Fruit fly (Drosophila melanogaster) whole organism, embryonic: ENCODE measurements around the gene CG34269.

Experiments used
- Abd-B ChIP-seq: fragments of 200-800 bp; sonication (Bioruptor generic); optimal IDR thresholded peaks from 2 replicates; lab custom pipeline; 2018; ENCODE audit warnings: missing biosample characterization, mild to moderate bottlenecking, missing genetic modification characterization, moderate library complexity
- Atf6 ChIP-seq: fragments of 200-800 bp; sonication (Bioruptor generic); IDR thresholded peaks from 2 replicates; pipeline ENCODE4 v1.3.6; 2022; ENCODE audit warnings: missing biosample characterization, missing genetic modification characterization
- CG10274 ChIP-seq: fragments of 200-800 bp; sonication (Bioruptor generic); optimal IDR thresholded peaks from 3 replicates; lab custom pipeline; 2017; ENCODE audit warnings: missing biosample characterization, mild to moderate bottlenecking, missing genetic modification characterization
- CG11696 ChIP-seq: fragments of 200-800 bp; sonication (Bioruptor generic); IDR thresholded peaks from 2 replicates; pipeline ENCODE4 v1.3.6; 2022; ENCODE audit warnings: missing biosample characterization, missing genetic modification characterization
- CG12219 ChIP-seq: fragments of 200-800 bp; sonication (Bioruptor generic); optimal IDR thresholded peaks from 3 replicates; lab custom pipeline; 2018; ENCODE audit warnings: missing biosample characterization, mild to moderate bottlenecking, missing genetic modification characterization
- CG1233 ChIP-seq: fragments of 200-800 bp; sonication (Bioruptor generic); optimal IDR thresholded peaks from 4 replicates; lab custom pipeline; 2018; ENCODE audit warnings: missing biosample characterization, mild to moderate bottlenecking, missing genetic modification characterization
- CG16815 ChIP-seq: fragments of 200-800 bp; sonication (Bioruptor generic); optimal IDR thresholded peaks from 3 replicates; lab custom pipeline; 2017; ENCODE audit warnings: missing biosample characterization, mild to moderate bottlenecking, missing genetic modification characterization
- CG18476 ChIP-seq: fragments of 200-800 bp; sonication (Bioruptor generic); optimal IDR thresholded peaks from 2 replicates; lab custom pipeline; 2016; ENCODE audit warnings: missing biosample characterization, mild to moderate bottlenecking, missing genetic modification characterization
- CG18619 ChIP-seq: fragments of 200-800 bp; sonication (Bioruptor generic); optimal IDR thresholded peaks from 3 replicates; lab custom pipeline; 2017; ENCODE audit warnings: missing biosample characterization, mild to moderate bottlenecking, missing genetic modification characterization
- CG2875 ChIP-seq: fragments of 200-800 bp; sonication (Bioruptor generic); optimal IDR thresholded peaks from 2 replicates; lab custom pipeline; 2017; ENCODE audit warnings: missing biosample characterization, mild to moderate bottlenecking, missing genetic modification characterization, missing genetic modification reagents
- CG3163 ChIP-seq: fragments of 200-800 bp; sonication (Bioruptor generic); optimal IDR thresholded peaks from 3 replicates; lab custom pipeline; 2016; ENCODE audit warnings: missing biosample characterization, missing genetic modification characterization
- CG34224 ChIP-seq: fragments of 200-800 bp; sonication (Bioruptor generic); IDR thresholded peaks from 3 replicates; pipeline ENCODE4 v1.3.6; 2022; ENCODE audit warnings: missing biosample characterization, missing genetic modification characterization; ENCODE audit not compliant: partially characterized antibody
- CG42726 ChIP-seq: fragments of 200-800 bp; sonication (Bioruptor generic); IDR thresholded peaks from 2 replicates; pipeline ENCODE4 v1.3.6; 2022; ENCODE audit warnings: missing biosample characterization, missing genetic modification characterization; ENCODE audit not compliant: partially characterized antibody
- CG4282 ChIP-seq: fragments of 200-800 bp; sonication (Bioruptor generic); optimal IDR thresholded peaks from 2 replicates; lab custom pipeline; 2016; ENCODE audit warnings: missing biosample characterization, missing genetic modification characterization
- CG5180 ChIP-seq: fragments of 200-800 bp; sonication (Bioruptor generic); optimal IDR thresholded peaks from 3 replicates; lab custom pipeline; 2017; ENCODE audit warnings: missing biosample characterization, missing genetic modification characterization, mild to moderate bottlenecking, moderate library complexity, missing genetic modification reagents
- CG6272 ChIP-seq: fragments of 200-800 bp; sonication (Bioruptor generic); IDR thresholded peaks from 2 replicates; pipeline ENCODE4 v1.3.6; 2022; ENCODE audit warnings: missing biosample characterization, missing genetic modification characterization
- CG6654 ChIP-seq: fragments of 200-800 bp; sonication (Bioruptor generic); optimal IDR thresholded peaks from 2 replicates; lab custom pipeline; 2017; ENCODE audit warnings: missing biosample characterization, mild to moderate bottlenecking, missing genetic modification characterization
- CG9609 ChIP-seq: fragments of 200-800 bp; sonication (Bioruptor generic); optimal IDR thresholded peaks from 3 replicates; lab custom pipeline; 2016; ENCODE audit warnings: missing biosample characterization, missing genetic modification characterization
- CG9817 ChIP-seq: fragments of 200-800 bp; sonication (Bioruptor generic); optimal IDR thresholded peaks from 2 replicates; lab custom pipeline; 2018; ENCODE audit warnings: missing biosample characterization, mild to moderate bottlenecking, missing genetic modification characterization, moderate library complexity
- Camta ChIP-seq: fragments of 200-800 bp; sonication (Bioruptor generic); optimal IDR thresholded peaks from 2 replicates; lab custom pipeline; 2016; ENCODE audit warnings: missing biosample characterization, missing genetic modification characterization
- CoRest ChIP-seq: fragments of 200-800 bp; sonication (Bioruptor generic); optimal IDR thresholded peaks from 3 replicates; lab custom pipeline; 2018; ENCODE audit warnings: missing biosample characterization, mild to moderate bottlenecking, missing genetic modification characterization, moderate library complexity
- Elba2 ChIP-seq: fragments of 200-800 bp; sonication (Bioruptor generic); optimal IDR thresholded peaks from 3 replicates; lab custom pipeline; 2016; ENCODE audit warnings: missing biosample characterization, missing genetic modification characterization
- Fer3 ChIP-seq: fragments of 200-800 bp; sonication (Bioruptor generic); optimal IDR thresholded peaks from 2 replicates; lab custom pipeline; 2018; ENCODE audit warnings: missing biosample characterization, mild to moderate bottlenecking, missing genetic modification characterization, moderate library complexity
- Hr78 ChIP-seq, 2 experiments: fragments of 200-800 bp in 1 of 2; fragments of >200 bp in 1 of 2; sonication (Bioruptor generic) in 1 of 2; optimal IDR thresholded peaks; 2 replicates each; lab custom pipeline; 2017 to 2019; ENCODE audit warnings: missing biosample characterization in 2 of 2, missing genetic modification characterization in 2 of 2, mild to moderate bottlenecking in 1 of 2, moderate library complexity in 1 of 2
- MBD-R2 ChIP-seq: fragments of 200-800 bp; sonication (Bioruptor generic); IDR thresholded peaks from 2 replicates; pipeline ENCODE4 v1.3.6; 2022; ENCODE audit warnings: missing biosample characterization, missing genetic modification characterization
- Mad ChIP-seq: fragments of 200-800 bp; sonication (Bioruptor generic); optimal IDR thresholded peaks from 2 replicates; lab custom pipeline; 2016; ENCODE audit warnings: missing biosample characterization, missing genetic modification characterization
- Max ChIP-seq: fragments of 200-800 bp; sonication (Bioruptor generic); optimal IDR thresholded peaks from 2 replicates; lab custom pipeline; 2016; ENCODE audit warnings: missing biosample characterization, mild to moderate bottlenecking, missing genetic modification characterization
- Ravus ChIP-seq: fragments of 200-800 bp; sonication (Bioruptor generic); IDR thresholded peaks from 2 replicates; pipeline ENCODE4 v1.3.6; 2022; ENCODE audit warnings: missing biosample characterization, missing genetic modification characterization
- Side ChIP-seq: fragments of 200-800 bp; sonication (Bioruptor generic); optimal IDR thresholded peaks from 2 replicates; lab custom pipeline; 2016; ENCODE audit warnings: missing biosample characterization, missing genetic modification characterization
- Spps ChIP-seq: fragments of 200-800 bp; sonication (Bioruptor generic); optimal IDR thresholded peaks from 2 replicates; lab custom pipeline; 2018; ENCODE audit warnings: missing biosample characterization, mild to moderate bottlenecking, missing genetic modification characterization
- Usf ChIP-seq: fragments of 200-800 bp; sonication (Bioruptor generic); optimal IDR thresholded peaks from 2 replicates; lab custom pipeline; 2017; ENCODE audit warnings: missing genotype, missing biosample characterization, missing genetic modification characterization
- bab2 ChIP-seq: fragments of 200-800 bp; sonication (Bioruptor generic); optimal IDR thresholded peaks from 2 replicates; lab custom pipeline; 2016; ENCODE audit warnings: missing biosample characterization, missing genetic modification characterization
- bowl ChIP-seq: fragments of 200-800 bp; sonication (Bioruptor generic); IDR thresholded peaks from 2 replicates; pipeline ENCODE4 v1.3.6; 2022; ENCODE audit warnings: missing biosample characterization, missing genetic modification characterization
- chinmo ChIP-seq: fragments of 200-800 bp; sonication (Bioruptor generic); IDR thresholded peaks from 4 replicates; pipeline ENCODE4 v1.3.6; 2022; ENCODE audit warnings: missing biosample characterization, missing genetic modification characterization; ENCODE audit not compliant: partially characterized antibody
- ems ChIP-seq: fragments of 200-800 bp; sonication (Bioruptor generic); optimal IDR thresholded peaks from 3 replicates; lab custom pipeline; 2016; ENCODE audit warnings: missing biosample characterization, missing genetic modification characterization
- gem ChIP-seq: fragments of 200-800 bp; sonication (Bioruptor generic); optimal IDR thresholded peaks from 2 replicates; lab custom pipeline; 2019; ENCODE audit warnings: missing biosample characterization, mild to moderate bottlenecking, missing genetic modification characterization, moderate library complexity
- grau ChIP-seq: fragments of 200-800 bp; optimal IDR thresholded peaks from 3 replicates; lab custom pipeline; 2019; ENCODE audit warnings: missing biosample characterization, mild to moderate bottlenecking, missing genetic modification characterization, moderate library complexity
- gsb-n ChIP-seq: fragments of 200-800 bp; sonication (Bioruptor generic); optimal IDR thresholded peaks from 3 replicates; lab custom pipeline; 2018; ENCODE audit warnings: missing biosample characterization, mild to moderate bottlenecking, missing genetic modification characterization
- lab ChIP-seq: fragments of 200-800 bp; sonication (Bioruptor generic); optimal IDR thresholded peaks from 3 replicates; lab custom pipeline; 2017; ENCODE audit warnings: missing biosample characterization, missing genetic modification characterization, mild to moderate bottlenecking, moderate library complexity, missing genetic modification reagents
- mam ChIP-seq: fragments of 200-800 bp; sonication (Bioruptor generic); optimal IDR thresholded peaks from 3 replicates; lab custom pipeline; 2016; ENCODE audit warnings: missing biosample characterization, missing genetic modification characterization
- nau ChIP-seq: fragments of 200-800 bp; sonication (Bioruptor generic); optimal IDR thresholded peaks from 3 replicates; lab custom pipeline; 2017; ENCODE audit warnings: missing biosample characterization, mild to moderate bottlenecking, missing genetic modification characterization, missing genetic modification reagents
- prd ChIP-seq, 3 experiments: fragments of >200 bp in 2 of 3; fragments of 200-800 bp in 1 of 3; sonication (Bioruptor generic) in 1 of 3; optimal IDR thresholded peaks in 2 of 3; IDR thresholded peaks in 1 of 3; 2 replicates in 2 of 3; 3 replicates in 1 of 3; pipeline versions ENCODE4 v1.3.6 to Lab custom; 2017 to 2022; ENCODE audit warnings: missing biosample characterization in 1 of 3, missing genetic modification characterization in 1 of 3
- psq ChIP-seq: fragments of 200-800 bp; sonication (Bioruptor generic); optimal IDR thresholded peaks from 2 replicates; lab custom pipeline; 2017; ENCODE audit warnings: missing biosample characterization, missing genetic modification characterization
- sens-2 ChIP-seq: fragments of 200-800 bp; sonication (Bioruptor generic); IDR thresholded peaks from 2 replicates; pipeline ENCODE4 v1.3.6; 2022; ENCODE audit warnings: missing biosample characterization, missing genetic modification characterization
- sisA ChIP-seq: fragments of 200-800 bp; sonication (Bioruptor generic); IDR thresholded peaks from 2 replicates; pipeline ENCODE4 v1.3.6; 2022; ENCODE audit warnings: missing biosample characterization, missing genetic modification characterization
- stc ChIP-seq: fragments of 200-800 bp; sonication (Bioruptor generic); IDR thresholded peaks from 2 replicates; pipeline ENCODE4 v1.3.6; 2022; ENCODE audit warnings: missing biosample characterization, missing genetic modification characterization
- ttk ChIP-seq: fragments of 200-800 bp; sonication (Bioruptor generic); IDR thresholded peaks from 2 replicates; pipeline ENCODE4 v2.1.2; 2022; ENCODE audit warnings: missing biosample characterization, missing genetic modification characterization
- wor ChIP-seq: fragments of 200-800 bp; sonication (Bioruptor generic); IDR thresholded peaks from 2 replicates; pipeline ENCODE4 v1.3.6; 2022; ENCODE audit warnings: missing biosample characterization, missing genetic modification characterization

The CG34269 gene

DNA sequence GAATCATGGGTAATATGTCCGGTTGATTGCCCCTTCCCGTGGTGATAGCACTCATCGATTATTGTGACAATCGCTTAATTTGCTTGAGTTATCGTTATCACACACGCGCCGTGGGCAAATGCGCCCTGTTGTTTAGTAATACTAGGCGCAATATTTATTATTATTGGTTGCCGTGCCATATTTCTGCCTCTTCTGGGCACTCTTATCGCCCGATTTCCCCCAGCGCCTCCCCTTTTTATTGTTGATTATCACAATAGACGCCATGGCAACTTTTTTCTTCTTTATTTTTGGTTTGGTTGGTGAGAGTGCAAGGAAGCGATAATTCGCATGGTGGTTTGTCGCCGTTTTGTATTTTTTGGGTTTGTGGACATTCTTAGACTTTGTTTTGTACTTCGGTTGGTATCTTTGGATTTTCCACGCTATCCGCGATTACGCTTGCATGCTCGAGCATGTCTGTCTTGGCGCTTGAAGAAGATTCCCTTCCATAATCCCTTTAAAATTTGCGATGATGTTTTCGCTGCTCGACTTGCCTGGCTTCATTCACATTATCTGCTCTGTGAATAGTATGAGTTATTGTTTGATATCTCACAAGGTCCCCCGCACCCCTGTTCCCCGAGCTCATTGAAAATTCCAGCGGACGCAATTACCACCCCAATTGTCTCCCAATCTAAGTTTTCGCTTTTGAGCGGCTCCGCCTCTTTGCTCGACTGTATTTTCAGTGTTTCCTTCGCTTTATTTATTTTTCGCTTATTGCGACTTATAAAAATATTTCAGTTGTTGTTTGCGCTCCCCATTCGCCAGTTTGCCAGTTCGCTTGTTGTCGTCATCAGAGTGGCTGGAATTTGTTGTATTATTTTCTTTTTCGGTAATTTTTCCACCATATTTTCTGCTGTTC lies 20.4 kb downstream of the CG34269 start (continued):
- TF ChIP-seq ems = no peak
- no peak for TF ChIP-seq Abd-B (GFP tag; lab: Kevin White, UChicago)
- no peak for TF ChIP-seq stc (GFP tag; lab: Robert Waterston, UW)
- TF ChIP-seq CG16815 (GFP tag; lab: Kevin White, UChicago) = no peak
- TF ChIP-seq bowl = no peak
- no peak for TF ChIP-seq Side (GFP tag; lab: Kevin White, UChicago)
- no peak for TF ChIP-seq CG42726 (GFP tag; lab: Robert Waterston, UW)
- TF ChIP-seq chinmo = peak; percentile 83; the same call in 2 of the 4 replicates
- TF ChIP-seq MBD-R2 (GFP tag; lab: Robert Waterston, UW) = no peak
- TF ChIP-seq CG9609 = no peak
- no peak for TF ChIP-seq mam (GFP tag; lab: Kevin White, UChicago)
- no peak for TF ChIP-seq CG6272
- TF ChIP-seq wor (GFP tag; lab: Robert Waterston, UW) = no peak
- peak; percentile 6 for TF ChIP-seq grau
- TF ChIP-seq CG12219 = no peak
- no peak; the same call in 1 of the 2 replicates for TF ChIP-seq Atf6
- no peak for TF ChIP-seq CG18619
- no peak for TF ChIP-seq Usf
- no peak for TF ChIP-seq CG6654
- peak; percentile 4 for TF ChIP-seq Fer3 (tag; lab: Kevin White, UChicago)
- no peak for TF ChIP-seq CG10274
- no peak for TF ChIP-seq CG3163 (GFP tag; lab: Kevin White, UChicago)
- no peak for TF ChIP-seq CG2875 (GFP tag; lab: Kevin White, UChicago)
- no peak for TF ChIP-seq sens-2 (GFP tag; lab: Robert Waterston, UW)
- TF ChIP-seq CG18476 (GFP tag; lab: Kevin White, UChicago) = no peak
- TF ChIP-seq lab (GFP tag; lab: Kevin White, UChicago) = peak; percentile 58
- no peak for TF ChIP-seq CoRest
- peak; percentile 1 for TF ChIP-seq CG9817 (tag; lab: Kevin White, UChicago)
- TF ChIP-seq psq (GFP tag; lab: Kevin White, UChicago) = no peak
- TF ChIP-seq ttk (GFP tag; lab: Robert Waterston, UW) = no peak
- TF ChIP-seq prd (optimal IDR thresholded peaks at IDR 0.05; lab: Kevin White, UChicago) = no peak
- no peak for TF ChIP-seq prd (GFP tag; IDR thresholded peaks at IDR 0.05; lab: Robert Waterston, UW)
- TF ChIP-seq nau (GFP tag; lab: Kevin White, UChicago) = no peak
- TF ChIP-seq Ravus (GFP tag; lab: Robert Waterston, UW) = no peak
- no peak for TF ChIP-seq CG5180 (GFP tag; lab: Kevin White, UChicago)
- no peak for TF ChIP-seq gsb-n (tag; lab: Kevin White, UChicago)
- no peak for TF ChIP-seq CG11696 (GFP tag; lab: Robert Waterston, UW)
- no peak for TF ChIP-seq Spps (tag; lab: Kevin White, UChicago)
- no peak for TF ChIP-seq Max (GFP tag; lab: Kevin White, UChicago)
- TF ChIP-seq Hr78 (GFP tag; optimal IDR thresholded peaks at IDR 0.05; lab: Kevin White, UChicago) = no peak
- TF ChIP-seq CG1233 (GFP tag; lab: Kevin White, UChicago) = no peak
- TF ChIP-seq Elba2 (GFP tag; lab: Kevin White, UChicago) = no peak
- no peak for TF ChIP-seq gem (tag; lab: Kevin White, UChicago)
- TF ChIP-seq CG4282 (GFP tag; lab: Kevin White, UChicago) = no peak
- TF ChIP-seq Camta = no peak
- TF ChIP-seq CG34224 (GFP tag; lab: Robert Waterston, UW) = no peak
- TF ChIP-seq sisA (GFP tag; lab: Robert Waterston, UW) = no peak
- TF ChIP-seq Mad (GFP tag; lab: Kevin White, UChicago) = no peak
- no peak for TF ChIP-seq bab2 (GFP tag; lab: Kevin White, UChicago)
